In the genomic region with DNA sequence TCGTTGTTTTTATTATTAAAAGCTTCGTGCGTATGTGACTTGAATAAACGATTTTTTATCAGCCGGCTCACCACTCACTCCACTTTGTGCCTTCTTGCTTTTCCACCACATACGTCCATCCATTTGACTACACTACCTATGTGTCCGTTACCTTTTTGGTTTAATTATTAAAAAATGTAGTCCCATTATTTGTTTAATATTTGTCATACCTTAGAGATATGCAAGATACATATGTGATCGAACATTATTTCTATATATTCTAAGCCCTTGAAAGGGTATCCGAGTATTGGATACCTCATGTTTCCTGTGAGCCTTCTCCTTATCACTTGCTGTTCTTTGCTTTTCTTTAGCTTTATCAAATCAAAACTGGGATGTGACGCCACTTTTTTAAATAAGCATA, we compare ENCODE assay signal across 1 fruit fly cellular context.
A peak's percentile ranks its signal among the peaks of the same experiment; 100 is the strongest.
TF ChIP-seq lines count a peak whose summit lies in the region.

No protein-coding gene starts in this region.

TF ChIP-seq in whole organism, embryonic, 481 proteins besides CTCF, POLR2A, EP300 and RAD21 (continued from another document):
- TF ChIP-seq luna (GFP tag; optimal IDR thresholded peaks at IDR 0.05; lab: Kevin White, UChicago), result no peak
- peak; percentile 82 for TF ChIP-seq dysf (GFP tag; IDR thresholded peaks at IDR 0.05; lab: Robert Waterston, UW)
- no peak for TF ChIP-seq CG9797 (GFP tag; optimal IDR thresholded peaks at IDR 0.05; lab: Kevin White, UChicago)
- TF ChIP-seq oc (tag; optimal IDR thresholded peaks at IDR 0.05; lab: Kevin White, UChicago), result no peak
- no peak for TF ChIP-seq CG7987 (GFP tag; optimal IDR thresholded peaks at IDR 0.05; lab: Kevin White, UChicago)
- TF ChIP-seq CG12299 (tag; optimal IDR thresholded peaks at IDR 0.05; lab: Kevin White, UChicago), result peak; percentile 31
- TF ChIP-seq tgo (GFP tag; IDR thresholded peaks at IDR 0.05; lab: Robert Waterston, UW), result peak; percentile 78; the same call in 2 of the 3 replicates
- TF ChIP-seq CG6689 (GFP tag; IDR thresholded peaks at IDR 0.05; lab: Robert Waterston, UW), result peak; percentile 51
- TF ChIP-seq PHDP (tag; optimal IDR thresholded peaks at IDR 0.05; lab: Kevin White, UChicago), result peak; percentile 57
- peak; percentile 3 for TF ChIP-seq sd (tag; optimal IDR thresholded peaks at IDR 0.05; lab: Kevin White, UChicago)
- TF ChIP-seq Vsx1 (GFP tag; optimal IDR thresholded peaks at IDR 0.05; lab: Kevin White, UChicago), result peak; percentile 29
- TF ChIP-seq Atf-2 (GFP tag; optimal IDR thresholded peaks at IDR 0.05; lab: Kevin White, UChicago), result peak; percentile 36
- no peak for TF ChIP-seq CG10431 (GFP tag; optimal IDR thresholded peaks at IDR 0.05; lab: Kevin White, UChicago)
- peak; percentile 43; the same call in 1 of the 3 replicates for TF ChIP-seq CG2889 (GFP tag; IDR thresholded peaks at IDR 0.05; lab: Robert Waterston, UW)
- 0 out of 3 replicates have a peak, but pooled peaks have one; percentile 24 for TF ChIP-seq CG11560 (tag; IDR thresholded peaks at IDR 0.05; lab: Robert Waterston, UW)
- TF ChIP-seq CG8944 (GFP tag; optimal IDR thresholded peaks at IDR 0.05; lab: Kevin White, UChicago), result no peak
- TF ChIP-seq CG6254 (GFP tag; optimal IDR thresholded peaks at IDR 0.05; lab: Kevin White, UChicago), result no peak
- TF ChIP-seq dan (GFP tag; IDR thresholded peaks at IDR 0.05; lab: Robert Waterston, UW), result no peak
- no peak for TF ChIP-seq ato (GFP tag; IDR thresholded peaks at IDR 0.05; lab: Robert Waterston, UW; ENCODE audit: partially characterized antibody)
- TF ChIP-seq NfI (GFP tag; optimal IDR thresholded peaks at IDR 0.05; lab: Kevin White, UChicago), result peak; percentile 59
- peak; percentile 10 for TF ChIP-seq Camta (GFP tag; optimal IDR thresholded peaks at IDR 0.05; lab: Kevin White, UChicago)
- TF ChIP-seq Lpt (GFP tag; optimal IDR thresholded peaks at IDR 0.05; lab: Kevin White, UChicago), result no peak
- peak; percentile 26 for TF ChIP-seq CG6854 (GFP tag; optimal IDR thresholded peaks at IDR 0.05; lab: Kevin White, UChicago)
- peak; percentile 15 for TF ChIP-seq CG5180 (GFP tag; optimal IDR thresholded peaks at IDR 0.05; lab: Kevin White, UChicago)
- TF ChIP-seq fd102C (GFP tag; optimal IDR thresholded peaks at IDR 0.05; lab: Kevin White, UChicago), result no peak
- TF ChIP-seq CG11723 (GFP tag; optimal IDR thresholded peaks at IDR 0.05; lab: Kevin White, UChicago), result no peak
- TF ChIP-seq Bgb (GFP tag; IDR thresholded peaks at IDR 0.05; lab: Robert Waterston, UW; ENCODE audit: partially characterized antibody), result no peak
- no peak for TF ChIP-seq Trl (optimal IDR thresholded peaks at IDR 0.05; lab: Kevin White, UChicago)
- TF ChIP-seq Trl (GFP tag; optimal IDR thresholded peaks at IDR 0.05; lab: Kevin White, UChicago), result peak; percentile 54
- TF ChIP-seq CG4707 (GFP tag; optimal IDR thresholded peaks at IDR 0.05; lab: Kevin White, UChicago), result no peak
- peak; percentile 54 for TF ChIP-seq ATbp (GFP tag; optimal IDR thresholded peaks at IDR 0.05; lab: Kevin White, UChicago)
- peak; percentile 40 for TF ChIP-seq CG4424 (GFP tag; optimal IDR thresholded peaks at IDR 0.05; lab: Kevin White, UChicago)
- no peak for TF ChIP-seq emc (GFP tag; optimal IDR thresholded peaks at IDR 0.05; lab: Kevin White, UChicago)
- 0 out of 3 replicates have a peak, but pooled peaks have one; percentile 49 for TF ChIP-seq CG7357 (GFP tag; IDR thresholded peaks at IDR 0.05; lab: Robert Waterston, UW)
- 0 out of 2 replicates have a peak, but pooled peaks have one; percentile 34 for TF ChIP-seq dati (GFP tag; IDR thresholded peaks at IDR 0.05; lab: Robert Waterston, UW)
- TF ChIP-seq CG4404 (GFP tag; IDR thresholded peaks at IDR 0.05; lab: Robert Waterston, UW), result no peak
- no peak for TF ChIP-seq chm (GFP tag; IDR thresholded peaks at IDR 0.05; lab: Robert Waterston, UW)
- peak; percentile 4 for TF ChIP-seq en (GFP tag; optimal IDR thresholded peaks at IDR 0.05; lab: Kevin White, UChicago)
- no peak for TF ChIP-seq prd (optimal IDR thresholded peaks at IDR 0.05; lab: Kevin White, UChicago)
- peak; percentile 64 for TF ChIP-seq prd (GFP tag; IDR thresholded peaks at IDR 0.05; lab: Robert Waterston, UW)
- TF ChIP-seq CG7372 (GFP tag; IDR thresholded peaks at IDR 0.05; lab: Robert Waterston, UW), result peak; percentile 64; the same call in 1 of the 2 replicates
- peak; percentile 43 for TF ChIP-seq CG6765 (GFP tag; optimal IDR thresholded peaks at IDR 0.05; lab: Kevin White, UChicago)
- no peak for TF ChIP-seq ash1 (GFP tag; optimal IDR thresholded peaks at IDR 0.05; lab: Kevin White, UChicago)
- no peak for TF ChIP-seq CG7963 (GFP tag; IDR thresholded peaks at IDR 0.05; lab: Robert Waterston, UW; ENCODE audit: partially characterized antibody)
- no peak for TF ChIP-seq gt (GFP tag; IDR thresholded peaks at IDR 0.05; lab: Robert Waterston, UW)
- no peak for TF ChIP-seq CG31388 (GFP tag; optimal IDR thresholded peaks at IDR 0.05; lab: Kevin White, UChicago)
- TF ChIP-seq CG6791 (GFP tag; IDR thresholded peaks at IDR 0.05; lab: Robert Waterston, UW; ENCODE audit: partially characterized antibody), result no peak
- TF ChIP-seq CG12659 (GFP tag; optimal IDR thresholded peaks at IDR 0.05; lab: Kevin White, UChicago), result peak; percentile 50
- peak; percentile 14 for TF ChIP-seq odd (GFP tag; optimal IDR thresholded peaks at IDR 0.05; lab: Kevin White, UChicago)
- TF ChIP-seq YL-1 (GFP tag; optimal IDR thresholded peaks at IDR 0.05; lab: Kevin White, UChicago), result no peak
